Worm (Caenorhabditis elegans) whole organism, young adult: ENCODE data around the gene lgc-33.

Source experiments
- B0336.3 ChIP-seq: fragments of 200-800 bp; sonication (Bioruptor generic); IDR thresholded peaks from 2 replicates; pipeline ENCODE4 v1.3.6; 2022; ENCODE audit warnings: missing genetic modification characterization, missing compliant biosample characterization
- Y56A3A.18 ChIP-seq: fragments of 200-800 bp; sonication (Bioruptor generic); IDR thresholded peaks from 2 replicates; pipeline ENCODE4 v1.3.6; 2022; ENCODE audit warnings: missing genetic modification reagents, missing genetic modification characterization, missing compliant biosample characterization

DNA sequence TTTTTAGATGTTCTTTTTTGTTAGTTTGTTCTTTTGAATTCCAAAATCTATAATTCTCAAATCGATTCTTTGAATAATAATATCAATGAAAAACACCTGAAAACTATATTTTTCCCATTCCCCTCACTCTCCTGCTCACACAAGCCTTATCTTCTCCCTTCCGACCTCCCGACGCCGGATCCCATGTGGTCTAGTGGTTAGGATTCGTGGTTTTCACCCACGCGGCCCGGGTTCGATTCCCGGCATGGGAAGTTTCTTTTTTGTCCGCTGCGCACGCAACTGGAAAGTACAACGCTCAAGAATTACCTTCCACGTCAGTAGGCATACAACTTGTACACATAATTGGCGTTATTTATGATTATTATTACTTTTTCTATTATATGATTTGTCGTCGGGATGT is 2.7 kb upstream of the lgc-33 start:
- TF ChIP-seq B0336.3 (GFP tag; lab: Robert Waterston, UW) (peak; percentile 38; the same call in 1 of the 2 replicates), Y56A3A.18 (GFP tag; lab: Robert Waterston, UW) (peak; percentile 32; the same call in 1 of the 2 replicates)
